Worm (Caenorhabditis elegans) whole organism, L1 larva: ENCODE measurements around the gene tank-1.

Source experiments
- C04F5.9 ChIP-seq: sonication (generic microtip); optimal IDR thresholded peaks from 2 replicates; lab custom pipeline; 2016; ENCODE audit warnings: missing genetic modification characterization, missing compliant biosample characterization
- C16A3.4 ChIP-seq: fragments of 150-350 bp; optimal IDR thresholded peaks from 2 replicates; lab custom pipeline; 2014; ENCODE audit warnings: missing biosample characterization, missing genetic modification characterization
- aha-1 ChIP-seq: fragments of 150-350 bp; optimal IDR thresholded peaks from 2 replicates; lab custom pipeline; 2014; ENCODE audit warnings: missing biosample characterization, missing genetic modification characterization
- alr-1 ChIP-seq: fragments of 200-800 bp; sonication (Bioruptor generic); optimal IDR thresholded peaks from 2 replicates; lab custom pipeline; 2018; ENCODE audit warnings: borderline replicate concordance, mild to moderate bottlenecking, missing genetic modification characterization, missing compliant biosample characterization
- aly-2 ChIP-seq: fragments of 150-350 bp; optimal IDR thresholded peaks from 2 replicates; lab custom pipeline; 2014; ENCODE audit warnings: missing biosample characterization, missing genetic modification characterization
- ceh-82 ChIP-seq, 3 experiments: fragments of 150-350 bp in 1 of 3; sonication (generic microtip) in 2 of 3; optimal IDR thresholded peaks; 2 replicates each; lab custom pipeline; 2014 to 2017; ENCODE audit warnings: missing biosample characterization in 3 of 3, missing genetic modification characterization in 3 of 3
- ceh-88 ChIP-seq: fragments of 200-800 bp; sonication (Bioruptor generic); IDR thresholded peaks from 2 replicates; pipeline ENCODE4 v1.3.6; 2022; ENCODE audit warnings: missing genetic modification characterization, missing compliant biosample characterization
- ceh-90 ChIP-seq: sonication (generic microtip); optimal IDR thresholded peaks from 2 replicates; lab custom pipeline; 2016; ENCODE audit warnings: missing genetic modification characterization, missing compliant biosample characterization
- dsc-1 ChIP-seq: sonication (generic microtip); optimal IDR thresholded peaks from 2 replicates; lab custom pipeline; 2016; ENCODE audit warnings: mild to moderate bottlenecking, missing genetic modification characterization, missing compliant biosample characterization
- elt-3 ChIP-seq, 6 experiments: fragments of 150-350 bp in 1 of 6; sonication (generic microtip); optimal IDR thresholded peaks; 2 replicates each; lab custom pipeline; 2017 to 2018; ENCODE audit warnings: missing biosample characterization in 6 of 6, missing genetic modification characterization in 6 of 6, inconsistent platforms in 1 of 6
- fkh-4 ChIP-seq: sonication (generic microtip); optimal IDR thresholded peaks from 2 replicates; lab custom pipeline; 2016; ENCODE audit warnings: missing compliant biosample characterization, missing genetic modification characterization, borderline replicate concordance
- fkh-8 ChIP-seq: sonication (generic microtip); optimal IDR thresholded peaks from 2 replicates; lab custom pipeline; 2016; ENCODE audit warnings: mild to moderate bottlenecking, missing genetic modification characterization, missing compliant biosample characterization
- fos-1 ChIP-seq: fragments of 150-350 bp; optimal IDR thresholded peaks from 2 replicates; lab custom pipeline; 2014; ENCODE audit warnings: missing biosample characterization, missing genetic modification characterization
- hlh-17 ChIP-seq: fragments of 200-800 bp; sonication (Bioruptor generic); optimal IDR thresholded peaks from 2 replicates; lab custom pipeline; 2018; ENCODE audit warnings: missing genetic modification characterization, mild to moderate bottlenecking, missing compliant biosample characterization, moderate library complexity, borderline replicate concordance
- irx-1 ChIP-seq: sonication (generic microtip); optimal IDR thresholded peaks from 2 replicates; lab custom pipeline; 2016; ENCODE audit warnings: missing genetic modification characterization, missing compliant biosample characterization
- lin-15B ChIP-seq: fragments of 150-350 bp; sonication (generic microtip); optimal IDR thresholded peaks from 3 replicates; lab custom pipeline; 2014; ENCODE audit warnings: missing biosample characterization, missing genetic modification characterization
- lin-35 ChIP-seq, 2 experiments: fragments of 150-350 bp; optimal IDR thresholded peaks; 2 replicates each; lab custom pipeline; 2014; ENCODE audit warnings: missing biosample characterization in 2 of 2, missing genetic modification characterization in 2 of 2, missing genetic modification reagents in 2 of 2
- lin-39 ChIP-seq: fragments of 150-350 bp; optimal IDR thresholded peaks from 2 replicates; lab custom pipeline; 2014; ENCODE audit warnings: missing biosample characterization, missing genetic modification reagents, missing genetic modification characterization
- lsy-2 ChIP-seq, 2 experiments: fragments of 150-350 bp; optimal IDR thresholded peaks; 2 replicates each; lab custom pipeline; 2014; ENCODE audit warnings: missing biosample characterization in 2 of 2, missing genetic modification characterization in 2 of 2
- mab-9 ChIP-seq: fragments of 200-800 bp; sonication (Bioruptor generic); IDR thresholded peaks from 2 replicates; pipeline ENCODE4 v1.3.6; 2022; ENCODE audit warnings: missing genetic modification reagents, missing genetic modification characterization, missing compliant biosample characterization
- mdl-1 ChIP-seq, 2 experiments: fragments of 150-350 bp; optimal IDR thresholded peaks; 2 replicates each; lab custom pipeline; 2014 to 2017; ENCODE audit warnings: missing biosample characterization in 2 of 2, missing genetic modification characterization in 2 of 2, inconsistent platforms in 1 of 2
- mef-2 ChIP-seq: fragments of 150-350 bp; optimal IDR thresholded peaks from 2 replicates; lab custom pipeline; 2014; ENCODE audit warnings: missing biosample characterization, missing genetic modification characterization
- nhr-12 ChIP-seq: sonication (generic microtip); optimal IDR thresholded peaks from 2 replicates; lab custom pipeline; 2017; ENCODE audit warnings: missing biosample characterization, missing genetic modification characterization
- nhr-28 ChIP-seq: fragments of 150-350 bp; optimal IDR thresholded peaks from 2 replicates; lab custom pipeline; 2014; ENCODE audit warnings: missing biosample characterization, missing genetic modification characterization
- nhr-47 ChIP-seq: sonication (generic microtip); optimal IDR thresholded peaks from 2 replicates; lab custom pipeline; 2016; ENCODE audit warnings: mild to moderate bottlenecking, missing genetic modification characterization, moderate library complexity, missing compliant biosample characterization
- nhr-71 ChIP-seq: sonication (generic microtip); optimal IDR thresholded peaks from 2 replicates; lab custom pipeline; 2016; ENCODE audit warnings: mild to moderate bottlenecking, missing genetic modification characterization, moderate library complexity, missing compliant biosample characterization
- nhr-76 ChIP-seq: sonication (generic microtip); optimal IDR thresholded peaks from 2 replicates; lab custom pipeline; 2017; ENCODE audit warnings: missing biosample characterization, missing genetic modification characterization
- nhr-85 ChIP-seq: sonication (generic microtip); peaks from one replicate; lab custom pipeline; 2016; ENCODE audit warnings: missing genetic modification characterization, inconsistent platforms, missing compliant biosample characterization
- nhr-90 ChIP-seq: sonication (generic microtip); optimal IDR thresholded peaks from 2 replicates; lab custom pipeline; 2016; ENCODE audit warnings: mild to moderate bottlenecking, missing genetic modification characterization, missing compliant biosample characterization; ENCODE audit not compliant: poor library complexity
- pax-3 ChIP-seq: fragments of 200-800 bp; sonication (Bioruptor generic); optimal IDR thresholded peaks from 2 replicates; lab custom pipeline; 2018; ENCODE audit warnings: mild to moderate bottlenecking, missing genetic modification characterization, moderate library complexity, missing compliant biosample characterization
- pqm-1 ChIP-seq: sonication (generic microtip); optimal IDR thresholded peaks from 3 replicates; lab custom pipeline; 2017; ENCODE audit warnings: missing biosample characterization, missing genetic modification characterization
- rnt-1 ChIP-seq: sonication (generic microtip); optimal IDR thresholded peaks from 2 replicates; lab custom pipeline; 2016; ENCODE audit warnings: mild to moderate bottlenecking, missing genetic modification characterization, moderate library complexity, missing compliant biosample characterization
- skn-1 ChIP-seq: fragments of 150-350 bp; optimal IDR thresholded peaks from 2 replicates; lab custom pipeline; 2014; ENCODE audit warnings: missing biosample characterization, missing genetic modification characterization
- sptf-1 ChIP-seq: fragments of 150-350 bp; optimal IDR thresholded peaks from 2 replicates; lab custom pipeline; 2014; ENCODE audit warnings: missing biosample characterization, missing genetic modification characterization
- sup-37 ChIP-seq: fragments of 200-800 bp; sonication (Bioruptor generic); optimal IDR thresholded peaks from 2 replicates; lab custom pipeline; 2018; ENCODE audit warnings: mild to moderate bottlenecking, missing genetic modification characterization, missing compliant biosample characterization
- swsn-7 ChIP-seq: sonication (generic microtip); optimal IDR thresholded peaks from 2 replicates; lab custom pipeline; 2016; ENCODE audit warnings: missing genetic modification characterization, missing compliant biosample characterization
- tbx-2 ChIP-seq: sonication (generic microtip); optimal IDR thresholded peaks from 2 replicates; lab custom pipeline; 2016; ENCODE audit warnings: missing genetic modification characterization, missing compliant biosample characterization
- unc-62 ChIP-seq: fragments of 150-350 bp; optimal IDR thresholded peaks from 2 replicates; lab custom pipeline; 2014; ENCODE audit warnings: missing biosample characterization, missing genetic modification reagents, missing genetic modification characterization
- zag-1 ChIP-seq: fragments of 150-350 bp; optimal IDR thresholded peaks from 2 replicates; lab custom pipeline; 2014; ENCODE audit warnings: missing biosample characterization, missing genetic modification characterization
- ztf-4 ChIP-seq: fragments of 150-350 bp; optimal IDR thresholded peaks from 2 replicates; lab custom pipeline; 2014; ENCODE audit warnings: missing biosample characterization, missing genetic modification characterization

The tank-1 gene

DNA sequence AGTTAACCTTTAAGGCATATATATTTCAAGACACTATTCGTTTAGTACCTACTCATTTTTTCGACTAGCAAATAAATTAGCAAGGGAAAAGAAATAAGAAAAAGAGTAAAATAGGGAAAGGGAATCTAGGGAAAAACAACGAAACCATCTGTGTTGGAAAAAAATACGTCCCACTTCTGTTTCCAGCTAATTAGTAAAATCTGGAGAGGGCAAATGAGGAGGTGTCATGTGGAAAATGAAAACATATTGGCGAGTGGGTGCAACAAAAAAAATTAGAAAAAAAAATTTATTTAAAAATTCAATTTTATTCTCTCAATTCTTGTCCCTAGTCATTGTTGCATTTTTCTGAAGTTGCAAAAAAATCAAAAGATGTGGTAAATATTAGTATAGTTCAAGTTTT lies 22.2 kb upstream of the tank-1 start:
- TF ChIP-seq fkh-4 (tag; lab: Kevin White, UChicago) (peak; percentile 81), nhr-90 (tag; lab: Kevin White, UChicago) (no peak), dsc-1 (tag; lab: Kevin White, UChicago) (peak; percentile 96)

DNA sequence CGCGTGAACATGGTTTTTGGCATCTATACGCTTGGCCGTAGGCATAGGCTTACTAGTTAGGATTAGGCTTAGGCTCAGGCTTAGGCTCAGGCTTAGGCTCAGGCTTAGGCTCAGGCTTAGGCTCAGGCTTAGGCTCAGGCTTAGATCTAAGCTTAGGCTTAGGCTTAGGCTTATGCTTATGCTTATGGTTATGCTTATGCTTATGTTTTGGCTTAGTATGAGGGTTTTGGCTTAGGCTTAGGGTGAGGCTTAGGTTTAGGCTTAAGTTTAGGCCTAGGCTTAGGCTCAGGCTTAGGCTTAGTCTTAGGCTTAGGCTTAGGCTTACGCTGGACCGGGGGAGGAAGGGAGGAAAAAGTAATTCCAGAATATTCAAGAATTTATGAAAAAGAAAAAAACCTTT lies 20.3 kb upstream of the tank-1 start:
- TF ChIP-seq fkh-4 (tag; lab: Kevin White, UChicago) (no peak), sup-37 (GFP tag; lab: Kevin White, UChicago) (no peak)

DNA sequence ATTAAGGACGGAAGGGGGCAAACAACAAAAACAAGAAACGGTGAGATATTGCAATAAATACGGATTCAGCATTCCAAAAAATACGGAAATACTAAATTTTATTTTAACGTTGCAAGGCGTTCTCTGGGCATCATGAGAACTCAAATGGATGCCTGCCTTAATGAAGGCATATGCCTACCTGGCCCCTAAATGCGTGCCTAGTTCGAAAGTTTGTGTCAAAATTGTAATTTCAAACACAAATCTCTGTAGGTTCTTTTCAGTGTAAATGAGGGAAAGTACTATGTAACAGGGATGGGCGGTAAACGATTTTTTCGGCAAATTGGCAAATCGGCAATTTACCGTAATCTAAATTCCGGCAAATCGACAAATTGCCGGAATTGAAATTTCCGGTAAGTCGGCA lies 16.6 kb upstream of the tank-1 start:
- TF ChIP-seq ceh-82 (tag; optimal IDR thresholded peaks at IDR 0.05; lab: Kevin White, UChicago) (no peak), hlh-17 (GFP tag; lab: Kevin White, UChicago) (no peak), unc-62 (no peak), nhr-85 (tag; lab: Kevin White, UChicago) (no peak), fkh-8 (tag; lab: Kevin White, UChicago) (no peak), mdl-1 (tag; optimal IDR thresholded peaks at IDR 0.05; lab: Kevin White, UChicago) (no peak), zag-1 (tag; lab: Kevin White, UChicago) (no peak), aha-1 (tag; lab: Kevin White, UChicago) (no peak), nhr-71 (tag; lab: Kevin White, UChicago) (no peak), pax-3 (tag; lab: Kevin White, UChicago) (no peak), ceh-90 (tag; lab: Kevin White, UChicago) (no peak), tbx-2 (no peak), ztf-4 (no peak), sptf-1 (no peak), alr-1 (tag; lab: Kevin White, UChicago) (no peak), ceh-88 (GFP tag; lab: Robert Waterston, UW) (no peak), C04F5.9 (no peak)
- TF ChIP-seq, all 84 proteins: peak for 0

DNA sequence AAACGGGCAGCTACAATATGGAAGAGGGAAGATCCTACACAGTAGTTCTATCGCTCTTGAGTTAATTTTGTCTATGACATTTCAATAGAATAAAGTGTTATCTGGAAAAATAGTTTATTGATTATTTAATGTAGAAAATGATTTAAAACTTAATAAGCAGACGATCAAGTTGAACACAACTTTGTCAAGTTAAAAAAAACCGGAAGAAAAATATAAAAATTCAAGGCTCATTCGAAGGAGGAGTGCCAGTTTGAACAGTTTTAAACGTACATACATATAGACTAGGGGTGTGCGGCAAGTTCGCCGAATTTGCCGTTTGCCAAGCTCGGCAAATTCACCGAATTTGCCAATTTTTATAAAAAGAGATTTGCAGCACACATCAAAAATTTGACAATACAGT lies 13.7 kb upstream of the tank-1 start, which contains the start of gene egl-2:
Gene egl-2, minus strand, starts transcription at position 101 of the 400 bp plus-strand sequence.
- TF ChIP-seq lsy-2 (tag; optimal IDR thresholded peaks at IDR 0.05; lab: Kevin White, UChicago) (no peak), skn-1 (tag; lab: Kevin White, UChicago) (no peak), elt-3 (tag; optimal IDR thresholded peaks at IDR 0.05; lab: Kevin White, UChicago) (no peak), mef-2 (no peak), nhr-12 (no peak), C16A3.4 (tag; lab: Kevin White, UChicago) (no peak)

DNA sequence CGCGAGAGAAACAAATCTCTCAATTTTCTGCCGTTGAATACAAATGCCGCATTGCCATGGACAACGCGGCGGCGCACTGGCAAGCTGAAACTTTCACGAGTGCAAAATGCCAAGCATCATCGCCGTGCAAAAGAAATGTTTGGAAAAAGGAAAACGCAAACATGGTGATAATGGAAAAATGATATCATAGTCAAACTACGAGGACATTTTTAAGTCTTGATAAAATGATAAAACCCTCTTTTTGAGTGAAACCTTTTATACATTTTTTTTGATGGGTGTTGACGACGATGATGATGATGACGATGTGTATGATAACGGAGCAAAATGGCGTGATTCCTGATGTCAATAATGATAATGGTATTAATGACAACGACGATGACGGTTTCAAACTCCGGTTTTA lies 1.8 kb upstream of the tank-1 start:
- TF ChIP-seq lin-35 (GFP tag; optimal IDR thresholded peaks at IDR 0.05; lab: Kevin White, UChicago) (peak in 1 of 2 experiments; percentile 11), sup-37 (GFP tag; lab: Kevin White, UChicago) (no peak), fkh-8 (tag; lab: Kevin White, UChicago) (peak; percentile 64), nhr-76 (tag; lab: Kevin White, UChicago) (no peak), swsn-7 (tag; lab: Kevin White, UChicago) (no peak), irx-1 (tag; lab: Kevin White, UChicago) (no peak)
- TF ChIP-seq, all 84 proteins: peak for 2

DNA sequence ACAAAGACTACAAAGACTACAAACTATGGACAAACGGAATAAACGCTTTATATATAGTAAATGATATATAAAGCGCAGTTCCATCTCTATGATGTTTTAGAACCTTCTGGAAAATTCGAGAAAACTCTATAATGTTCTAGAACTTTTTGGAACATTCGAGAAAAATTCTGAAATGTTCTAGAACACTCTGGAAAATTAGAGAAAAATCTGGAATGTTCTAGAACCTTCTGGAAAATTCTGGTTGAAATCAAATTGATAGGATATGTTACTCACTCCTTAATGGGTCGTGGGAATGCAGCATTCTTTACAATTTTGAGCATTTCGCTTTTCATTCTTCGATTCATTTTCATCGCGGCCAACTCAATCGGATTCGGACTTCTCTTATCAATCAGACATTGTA lies 7.0 kb downstream of the tank-1 start:
- TF ChIP-seq nhr-47 (tag; lab: Kevin White, UChicago) (no peak), skn-1 (tag; lab: Kevin White, UChicago) (no peak), fos-1 (no peak), pqm-1 (tag; lab: Kevin White, UChicago) (no peak), nhr-90 (tag; lab: Kevin White, UChicago) (no peak), nhr-71 (tag; lab: Kevin White, UChicago) (no peak), mab-9 (GFP tag; lab: Robert Waterston, UW) (no peak), C04F5.9 (no peak), nhr-28 (tag; lab: Kevin White, UChicago) (no peak), rnt-1 (no peak), aly-2 (tag; lab: Kevin White, UChicago) (no peak), lin-15B (tag; lab: Kevin White, UChicago) (no peak), lin-39 (tag; lab: Kevin White, UChicago) (no peak)
- TF ChIP-seq, all 84 proteins: peak for 0
